Worm (Caenorhabditis elegans): ENCODE data around the gene ocr-3.

Gene ocr-3

DNA sequence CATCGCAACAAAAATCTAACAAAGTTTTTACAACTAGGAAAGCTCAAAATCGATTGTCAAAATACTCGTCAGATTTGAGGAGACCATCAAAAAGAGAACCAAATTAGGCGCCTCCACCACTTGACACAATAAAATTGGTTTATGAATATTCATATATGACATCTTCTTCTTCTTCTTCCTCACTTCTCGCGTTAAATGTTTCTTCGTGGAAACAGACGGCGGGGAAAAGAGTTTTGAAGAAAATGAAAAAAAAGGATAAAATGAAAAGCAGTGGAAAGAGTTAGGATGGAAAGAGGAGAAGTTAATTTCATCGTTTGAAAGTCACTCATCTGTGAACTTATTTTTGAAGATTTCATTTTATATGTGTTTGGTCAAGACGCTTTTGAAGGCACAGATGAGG, 33.6 kb upstream of the ocr-3 start:
- TF ChIP-seq B0310.2 (tag; optimal IDR thresholded peaks at IDR 0.05), result no peak
- no peak for TF ChIP-seq flt-1 (GFP tag; IDR thresholded peaks at IDR 0.05)
- TF ChIP-seq hnd-1 (tag; optimal IDR thresholded peaks at IDR 0.05), result no peak
- TF ChIP-seq pes-1 (GFP tag; IDR thresholded peaks at IDR 0.05), result no peak
- TF ChIP-seq hmg-4 (GFP tag; optimal IDR thresholded peaks at IDR 0.05), result no peak
- no peak for TF ChIP-seq ets-7 (tag; optimal IDR thresholded peaks at IDR 0.05)

DNA sequence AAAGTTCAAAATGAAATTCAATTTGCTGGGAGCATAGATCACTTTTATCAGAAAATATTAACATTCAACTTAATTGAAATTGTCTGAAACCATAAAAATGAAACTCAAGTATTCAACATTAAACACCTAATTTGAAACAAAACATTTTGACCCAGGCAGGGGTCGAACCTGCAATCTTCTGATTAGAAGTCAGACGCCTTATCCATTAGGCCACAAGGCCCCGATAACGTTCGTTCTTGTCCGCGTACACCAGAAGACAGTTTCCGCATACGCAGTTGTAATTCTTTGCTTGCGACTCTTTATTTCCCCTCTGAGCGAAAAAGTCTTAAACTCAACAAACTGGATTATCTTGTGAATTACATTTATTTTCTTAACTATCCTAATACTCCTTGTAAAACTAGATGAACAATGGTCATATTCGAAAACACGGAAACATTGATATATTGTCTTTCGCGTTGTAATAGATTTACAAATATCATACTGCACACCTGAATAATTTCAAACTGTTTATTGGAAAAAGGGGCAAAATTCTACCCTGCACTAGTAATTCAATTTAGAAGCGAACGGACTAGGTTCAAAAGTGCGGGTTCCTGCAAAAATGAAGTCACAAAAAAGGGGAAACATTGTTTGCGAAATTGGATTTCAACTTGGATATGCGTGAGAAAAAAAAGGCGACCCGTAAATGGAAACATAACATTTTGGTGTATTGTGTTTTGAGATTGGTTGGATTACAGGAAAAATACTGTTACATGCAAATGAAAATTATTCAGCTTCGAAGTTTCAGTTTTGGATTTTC, 21.9 kb upstream of the ocr-3 start:
- no peak for TF ChIP-seq hnd-1 (tag; optimal IDR thresholded peaks at IDR 0.05)
- TF ChIP-seq tra-4 (tag; optimal IDR thresholded peaks at IDR 0.05), result no peak
- TF ChIP-seq tbx-11 (GFP tag; IDR thresholded peaks at IDR 0.05), result no peak
- TF ChIP-seq ets-7 (tag; optimal IDR thresholded peaks at IDR 0.05), result no peak
- no peak for TF ChIP-seq ama-1 (optimal IDR thresholded peaks at IDR 0.05)
- no peak for TF ChIP-seq tbx-37 (GFP tag; conservative IDR thresholded peaks at IDR 0.05)
- no peak for TF ChIP-seq hmbx-1 (tag; optimal IDR thresholded peaks at IDR 0.05)
- TF ChIP-seq flt-1 (GFP tag; IDR thresholded peaks at IDR 0.05), result 0 out of 2 replicates have a peak, but pooled peaks have one; percentile 49
- TF ChIP-seq aly-1 (tag; optimal IDR thresholded peaks at IDR 0.05), result no peak
- TF ChIP-seq F13C5.2 (tag; optimal IDR thresholded peaks at IDR 0.05), result no peak
- TF ChIP-seq ceh-36 (tag; optimal IDR thresholded peaks at IDR 0.05), result no peak
- no peak for TF ChIP-seq B0310.2 (tag; optimal IDR thresholded peaks at IDR 0.05)
- no peak for TF ChIP-seq hmg-4 (GFP tag; optimal IDR thresholded peaks at IDR 0.05)
- no peak for TF ChIP-seq sea-1 (GFP tag; conservative IDR thresholded peaks at IDR 0.05)
- TF ChIP-seq ceh-13 (GFP tag; optimal IDR thresholded peaks at IDR 0.05), result no peak
- TF ChIP-seq pes-1 (GFP tag; IDR thresholded peaks at IDR 0.05), result peak; percentile 69

DNA sequence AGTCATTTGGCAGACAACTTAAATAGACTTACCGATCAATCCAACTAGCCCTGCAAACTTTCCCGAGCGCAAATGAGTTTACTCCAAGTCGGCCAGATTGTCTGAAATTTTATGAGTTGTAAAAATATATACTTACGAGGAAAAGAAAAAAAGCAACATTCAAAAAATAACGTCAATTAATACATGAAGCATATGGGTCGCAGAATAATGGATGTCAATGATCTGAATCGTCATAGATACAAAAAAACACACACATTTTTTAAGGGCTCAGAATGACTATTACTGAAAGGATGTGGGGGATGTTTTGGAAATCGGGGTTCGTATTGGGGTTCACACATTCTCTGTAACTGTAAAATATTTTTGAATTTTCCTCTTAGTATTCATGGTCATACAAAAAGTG, 20.9 kb upstream of the ocr-3 start, which contains the start of gene unc-7:
unc-7 (minus strand) TSS at position 101 of the 400 bp plus-strand sequence.
- TF ChIP-seq tra-4 (tag; optimal IDR thresholded peaks at IDR 0.05), result no peak
- TF ChIP-seq ets-7 (tag; optimal IDR thresholded peaks at IDR 0.05), result no peak
- no peak for TF ChIP-seq tbx-11 (GFP tag; IDR thresholded peaks at IDR 0.05)
- TF ChIP-seq sea-1 (GFP tag; conservative IDR thresholded peaks at IDR 0.05), result no peak
- TF ChIP-seq scrt-1 (GFP tag; IDR thresholded peaks at IDR 0.05), result no peak
- no peak for TF ChIP-seq pes-1 (GFP tag; IDR thresholded peaks at IDR 0.05)

DNA sequence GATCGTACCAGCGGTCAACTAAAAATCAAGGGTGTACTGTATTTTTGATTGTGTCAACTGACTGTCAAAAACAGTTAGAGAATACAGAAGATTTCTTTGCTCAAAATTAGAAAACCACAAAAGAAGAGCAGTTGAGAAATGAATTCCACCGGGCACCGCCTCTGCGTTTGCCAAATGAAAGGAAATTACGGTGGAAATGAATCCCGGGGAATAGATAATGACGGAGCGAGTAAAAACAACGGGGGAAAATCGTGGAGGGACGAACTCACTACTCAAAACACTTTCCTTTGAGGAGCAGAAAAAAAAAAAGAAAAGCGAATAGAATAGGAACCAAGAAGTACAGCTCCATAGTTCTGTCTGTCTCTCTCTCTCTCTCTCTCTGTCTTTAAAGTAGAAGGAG, 20.1 kb upstream of the ocr-3 start:
- TF ChIP-seq ceh-36 (tag; optimal IDR thresholded peaks at IDR 0.05), result no peak
- no peak for TF ChIP-seq tra-4 (tag; optimal IDR thresholded peaks at IDR 0.05)
- TF ChIP-seq ets-7 (tag; optimal IDR thresholded peaks at IDR 0.05), result no peak
- no peak for TF ChIP-seq tbx-11 (GFP tag; IDR thresholded peaks at IDR 0.05)
- TF ChIP-seq aly-1 (tag; optimal IDR thresholded peaks at IDR 0.05), result no peak
- no peak for TF ChIP-seq F13C5.2 (tag; optimal IDR thresholded peaks at IDR 0.05)
- no peak for TF ChIP-seq B0310.2 (tag; optimal IDR thresholded peaks at IDR 0.05)
- no peak for TF ChIP-seq hnd-1 (tag; optimal IDR thresholded peaks at IDR 0.05)
- no peak for TF ChIP-seq scrt-1 (GFP tag; IDR thresholded peaks at IDR 0.05)
- TF ChIP-seq pes-1 (GFP tag; IDR thresholded peaks at IDR 0.05), result no peak
- TF ChIP-seq hmbx-1 (tag; optimal IDR thresholded peaks at IDR 0.05), result no peak
- no peak for TF ChIP-seq flt-1 (GFP tag; IDR thresholded peaks at IDR 0.05)
- no peak for TF ChIP-seq sea-1 (GFP tag; conservative IDR thresholded peaks at IDR 0.05)
- no peak for TF ChIP-seq hmg-4 (GFP tag; optimal IDR thresholded peaks at IDR 0.05)
- TF ChIP-seq tbx-37 (GFP tag; conservative IDR thresholded peaks at IDR 0.05), result no peak
- no peak for TF ChIP-seq ama-1 (optimal IDR thresholded peaks at IDR 0.05)

DNA sequence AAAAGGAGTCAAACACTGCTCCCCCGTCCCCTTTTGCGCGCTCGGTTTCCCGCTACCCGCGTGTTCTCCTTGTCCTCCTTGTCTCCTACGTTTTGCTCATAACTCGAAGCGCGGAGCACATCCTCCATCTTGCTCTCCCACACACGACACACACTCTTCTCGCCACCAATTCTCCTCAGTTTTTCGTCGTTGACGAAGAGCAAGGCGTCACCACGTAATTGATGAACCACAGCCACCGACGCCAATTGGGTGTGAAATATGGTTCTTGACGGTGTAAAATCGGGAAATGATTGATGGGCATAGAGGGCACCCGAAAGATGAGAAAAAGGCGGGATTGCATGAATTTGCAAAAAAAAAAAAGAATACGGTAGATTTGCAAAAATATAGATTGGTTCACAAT, 19.7 kb upstream of the ocr-3 start:
- no peak for TF ChIP-seq ama-1 (optimal IDR thresholded peaks at IDR 0.05)
- no peak for TF ChIP-seq scrt-1 (GFP tag; IDR thresholded peaks at IDR 0.05)
- TF ChIP-seq F13C5.2 (tag; optimal IDR thresholded peaks at IDR 0.05), result no peak
- no peak for TF ChIP-seq pes-1 (GFP tag; IDR thresholded peaks at IDR 0.05)
- no peak for TF ChIP-seq tra-4 (tag; optimal IDR thresholded peaks at IDR 0.05)
- no peak for TF ChIP-seq hmg-4 (GFP tag; optimal IDR thresholded peaks at IDR 0.05)
- TF ChIP-seq hmbx-1 (tag; optimal IDR thresholded peaks at IDR 0.05), result no peak
- TF ChIP-seq tbx-37 (GFP tag; conservative IDR thresholded peaks at IDR 0.05), result no peak
- TF ChIP-seq B0310.2 (tag; optimal IDR thresholded peaks at IDR 0.05), result no peak
- no peak for TF ChIP-seq aly-1 (tag; optimal IDR thresholded peaks at IDR 0.05)
- no peak for TF ChIP-seq ceh-13 (GFP tag; optimal IDR thresholded peaks at IDR 0.05)
- no peak for TF ChIP-seq ceh-36 (tag; optimal IDR thresholded peaks at IDR 0.05)
- TF ChIP-seq ets-7 (tag; optimal IDR thresholded peaks at IDR 0.05), result no peak
- no peak for TF ChIP-seq tbx-11 (GFP tag; IDR thresholded peaks at IDR 0.05)
- TF ChIP-seq hnd-1 (tag; optimal IDR thresholded peaks at IDR 0.05), result no peak
- no peak for TF ChIP-seq flt-1 (GFP tag; IDR thresholded peaks at IDR 0.05)
- TF ChIP-seq sea-1 (GFP tag; conservative IDR thresholded peaks at IDR 0.05), result no peak

DNA sequence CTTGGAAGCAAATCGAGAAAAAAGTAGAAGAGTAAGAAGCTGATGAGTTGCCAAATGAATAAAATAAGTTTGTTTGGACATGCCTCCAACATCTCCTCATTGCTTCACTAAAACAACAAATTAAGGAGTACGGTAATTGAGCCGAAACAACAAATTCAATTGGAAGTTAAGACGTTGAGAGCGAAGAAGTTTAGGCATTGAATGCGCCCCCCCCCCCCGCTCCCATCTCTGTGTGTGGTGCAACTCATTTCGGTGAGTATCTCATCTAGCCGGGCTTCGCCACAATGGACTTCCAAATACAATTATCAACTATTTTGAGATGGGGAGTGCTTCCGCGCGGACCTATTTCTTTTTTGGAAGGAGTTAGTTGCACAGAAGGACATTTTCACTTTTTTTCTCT, 13.5 kb upstream of the ocr-3 start:
- no peak for TF ChIP-seq scrt-1 (GFP tag; IDR thresholded peaks at IDR 0.05)
- no peak for TF ChIP-seq ets-7 (tag; optimal IDR thresholded peaks at IDR 0.05)
- TF ChIP-seq hmbx-1 (tag; optimal IDR thresholded peaks at IDR 0.05), result no peak
- TF ChIP-seq hmg-4 (GFP tag; optimal IDR thresholded peaks at IDR 0.05), result no peak

DNA sequence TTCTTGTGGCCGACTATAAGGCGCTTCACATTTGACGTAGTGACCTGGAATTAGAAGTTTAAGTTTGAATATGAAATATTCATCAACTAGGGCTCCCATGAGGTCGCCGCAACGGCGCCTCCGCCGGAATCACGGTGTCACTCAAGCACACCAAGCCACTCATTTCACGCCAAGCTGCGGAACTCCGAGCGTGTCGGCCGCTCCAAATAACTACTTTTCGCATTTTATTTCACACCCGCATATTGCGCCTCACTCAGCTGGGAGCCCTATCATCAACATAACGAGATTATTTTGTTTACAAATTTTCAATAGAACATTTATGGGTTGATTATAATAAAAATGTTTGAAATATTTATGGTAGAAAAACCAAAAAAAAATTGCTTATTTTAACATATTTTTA, 10.7 kb upstream of the ocr-3 start:
- TF ChIP-seq pes-1 (GFP tag; IDR thresholded peaks at IDR 0.05) (no peak), aly-1 (tag; optimal IDR thresholded peaks at IDR 0.05) (no peak)

DNA sequence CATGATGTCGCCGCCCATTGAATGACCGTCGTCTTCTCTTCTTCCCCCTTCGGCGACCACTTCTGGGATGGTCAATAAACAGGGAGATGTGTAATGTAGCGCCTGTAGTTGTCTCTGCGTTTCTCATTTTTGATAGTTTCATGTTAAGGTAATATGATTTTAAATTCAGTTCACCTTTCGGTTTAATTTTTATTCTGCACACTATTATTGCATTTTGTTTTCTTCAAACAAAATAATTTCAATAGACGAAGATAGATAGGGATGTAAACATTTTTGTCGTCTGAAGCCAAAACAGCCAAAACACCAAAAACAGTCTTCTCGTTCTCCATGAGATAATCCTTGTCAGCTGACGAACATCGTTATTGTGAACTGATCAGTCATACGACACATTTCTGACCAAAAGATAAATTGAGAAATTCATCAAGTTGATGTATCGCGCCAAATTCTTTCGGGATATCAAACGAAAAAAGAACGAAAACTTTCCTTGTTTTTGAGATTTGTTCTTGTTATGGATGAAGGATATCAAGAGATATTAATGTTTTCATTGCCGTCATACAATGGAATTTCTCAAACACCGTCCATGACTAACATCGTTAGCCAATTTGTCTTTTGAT, 9.7 kb upstream of the ocr-3 start, which contains the start of gene C11G10.1:
C11G10.1 (minus strand) TSS at position 51 of the 614 bp plus-strand sequence.
- TF ChIP-seq hmg-4 (GFP tag; optimal IDR thresholded peaks at IDR 0.05) (no peak), B0310.2 (tag; optimal IDR thresholded peaks at IDR 0.05) (no peak), scrt-1 (GFP tag; IDR thresholded peaks at IDR 0.05) (no peak), hmbx-1 (tag; optimal IDR thresholded peaks at IDR 0.05) (no peak), ceh-36 (tag; optimal IDR thresholded peaks at IDR 0.05) (no peak), tbx-37 (GFP tag; conservative IDR thresholded peaks at IDR 0.05) (no peak), ets-7 (tag; optimal IDR thresholded peaks at IDR 0.05) (no peak), ama-1 (optimal IDR thresholded peaks at IDR 0.05) (no peak), tra-4 (tag; optimal IDR thresholded peaks at IDR 0.05) (no peak), sea-1 (GFP tag; conservative IDR thresholded peaks at IDR 0.05) (no peak), pes-1 (GFP tag; IDR thresholded peaks at IDR 0.05) (no peak)

Data from whole organism, early embryonic.